Fruit fly (Drosophila melanogaster): Measurements from ENCODE around the gene CG2004.

Gene CG2004

DNA sequence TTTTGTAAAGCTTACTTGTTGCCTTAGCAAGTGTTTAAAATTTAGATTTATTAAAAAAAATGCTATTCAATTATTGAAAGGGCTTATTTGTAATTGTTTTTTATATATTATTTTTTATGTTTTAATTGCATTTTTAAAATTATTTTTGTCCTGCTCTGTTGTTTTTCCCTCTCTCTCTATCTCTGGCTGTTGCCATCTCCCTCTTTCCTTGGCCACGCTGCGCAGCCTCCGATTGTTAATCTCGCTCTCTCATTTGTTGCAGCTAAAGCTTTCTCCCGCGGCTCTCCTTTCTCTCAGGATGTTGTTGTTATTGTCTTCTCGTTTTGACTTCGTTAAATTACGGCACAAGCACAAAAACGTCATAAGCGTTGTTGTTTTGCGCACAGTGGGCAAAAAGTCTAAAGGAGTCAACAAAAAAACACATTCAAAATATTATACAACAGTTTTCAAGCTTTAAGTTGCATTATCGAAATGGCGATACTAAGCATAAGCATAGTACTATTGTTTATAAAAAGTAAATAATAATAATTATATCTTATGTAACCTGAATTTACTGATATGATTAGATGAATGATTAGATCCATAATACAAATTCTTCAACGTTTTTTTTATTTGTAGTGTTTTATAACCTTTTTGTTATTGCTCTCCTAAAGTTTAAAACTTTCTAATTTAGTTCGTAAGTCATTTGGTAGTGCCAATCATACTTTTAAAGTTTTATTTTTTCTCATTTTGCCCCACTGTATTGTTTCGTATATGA, 20.5 kb downstream of the CG2004 start (continued):
- TF ChIP-seq Hmr (GFP tag; optimal IDR thresholded peaks at IDR 0.05) (peak; percentile 18), CG17361 (GFP tag; IDR thresholded peaks at IDR 0.05) (peak; percentile 58; the same call in 2 of the 3 replicates), Optix (GFP tag; IDR thresholded peaks at IDR 0.05) (no peak), CG1832 (GFP tag; optimal IDR thresholded peaks at IDR 0.05) (peak; percentile 47), CG12744 (GFP tag; optimal IDR thresholded peaks at IDR 0.05) (no peak), CG1233 (GFP tag; optimal IDR thresholded peaks at IDR 0.05) (peak; percentile 3), CG1792 (GFP tag; optimal IDR thresholded peaks at IDR 0.05) (no peak), Oli (tag; optimal IDR thresholded peaks at IDR 0.05) (peak; percentile 28), slp2 (GFP tag; optimal IDR thresholded peaks at IDR 0.05) (no peak), CG8924 (tag; optimal IDR thresholded peaks at IDR 0.05) (no peak), CG7357 (GFP tag; IDR thresholded peaks at IDR 0.05) (no peak), oc (tag; optimal IDR thresholded peaks at IDR 0.05) (no peak), sens-2 (GFP tag; IDR thresholded peaks at IDR 0.05) (no peak), D19A (tag; optimal IDR thresholded peaks at IDR 0.05) (no peak), CG7556 (GFP tag; optimal IDR thresholded peaks at IDR 0.05) (peak; percentile 39), CG30403 (GFP tag; optimal IDR thresholded peaks at IDR 0.05) (peak; percentile 11), ems (GFP tag; optimal IDR thresholded peaks at IDR 0.05) (no peak), Hr39 (optimal IDR thresholded peaks at IDR 0.05) (no peak), CG9727 (GFP tag; optimal IDR thresholded peaks at IDR 0.05) (peak; percentile 18), CG10462 (GFP tag; optimal IDR thresholded peaks at IDR 0.05) (no peak), Tbp (GFP tag; optimal IDR thresholded peaks at IDR 0.05) (no peak), Lim3 (GFP tag; IDR thresholded peaks at IDR 0.05) (no peak), zf30C (GFP tag; optimal IDR thresholded peaks at IDR 0.05) (no peak), Opbp (GFP tag; IDR thresholded peaks at IDR 0.05; ENCODE audit: partially characterized antibody) (no peak), Xrp1 (GFP tag; IDR thresholded peaks at IDR 0.05) (0 out of 2 replicates have a peak, but pooled peaks have one; percentile 8), Ssrp (tag; optimal IDR thresholded peaks at IDR 0.05) (peak; percentile 21), bsh (GFP tag; optimal IDR thresholded peaks at IDR 0.05) (peak in 1 of 2 experiments; percentile 6), CG4404 (GFP tag; IDR thresholded peaks at IDR 0.05) (no peak), CG10565 (GFP tag; optimal IDR thresholded peaks at IDR 0.05) (no peak), CG11085 (GFP tag; IDR thresholded peaks at IDR 0.05) (no peak), salm (tag; optimal IDR thresholded peaks at IDR 0.05) (no peak), PHDP (tag; optimal IDR thresholded peaks at IDR 0.05) (peak; percentile 6), CG8281 (tag; optimal IDR thresholded peaks at IDR 0.05) (no peak), wor (GFP tag; IDR thresholded peaks at IDR 0.05) (no peak), Lpt (GFP tag; optimal IDR thresholded peaks at IDR 0.05) (no peak), CG13123 (GFP tag; optimal IDR thresholded peaks at IDR 0.05) (no peak), Neu2 (GFP tag; optimal IDR thresholded peaks at IDR 0.05; ENCODE audit: borderline replicate concordance) (no peak), Sox102F (GFP tag; optimal IDR thresholded peaks at IDR 0.05) (peak; percentile 5), fd102C (GFP tag; optimal IDR thresholded peaks at IDR 0.05) (no peak), sob (GFP tag; IDR thresholded peaks at IDR 0.05) (no peak), dysf (GFP tag; IDR thresholded peaks at IDR 0.05) (no peak), CG13424 (tag; optimal IDR thresholded peaks at IDR 0.05) (peak; percentile 25), nau (GFP tag; optimal IDR thresholded peaks at IDR 0.05) (no peak), nmo (GFP tag; optimal IDR thresholded peaks at IDR 0.05) (peak; percentile 27), CTCF (GFP tag; optimal IDR thresholded peaks at IDR 0.05) (no peak), ham (GFP tag; IDR thresholded peaks at IDR 0.05) (no peak), CG16813 (GFP tag; IDR thresholded peaks at IDR 0.05; ENCODE audit: partially characterized antibody) (no peak), CG31441 (GFP tag; IDR thresholded peaks at IDR 0.05) (peak; percentile 14; the same call in 1 of the 2 replicates), CG2712 (tag; optimal IDR thresholded peaks at IDR 0.05) (peak; percentile 39), prd (optimal IDR thresholded peaks at IDR 0.05) (no peak), prd (GFP tag; IDR thresholded peaks at IDR 0.05) (no peak)

Measured in whole organism, embryonic.